Worm (Caenorhabditis elegans) whole organism, L3 larva: ENCODE results near the gene B0001.3.

Source experiments
- R02D3.7 ChIP-seq: fragments of 150-350 bp; optimal IDR thresholded peaks from 2 replicates; lab custom pipeline; 2014; ENCODE audit warnings: missing biosample characterization, missing genetic modification characterization
- ceh-82 ChIP-seq: fragments of 150-350 bp; optimal IDR thresholded peaks from 2 replicates; lab custom pipeline; 2014; ENCODE audit warnings: missing biosample characterization, missing genetic modification characterization
- ceh-9 ChIP-seq: sonication (generic microtip); optimal IDR thresholded peaks from 2 replicates; lab custom pipeline; 2018; ENCODE audit warnings: missing biosample characterization, missing genetic modification characterization
- daf-12 ChIP-seq: fragments of 150-350 bp; optimal IDR thresholded peaks from 2 replicates; lab custom pipeline; 2014; ENCODE audit warnings: missing biosample characterization, missing genetic modification reagents, missing genetic modification characterization
- egl-5 ChIP-seq: fragments of 150-350 bp; optimal IDR thresholded peaks from 2 replicates; lab custom pipeline; 2017; ENCODE audit warnings: missing biosample characterization, missing genetic modification reagents, missing genetic modification characterization, inconsistent platforms
- elt-1 ChIP-seq: fragments of 150-350 bp; optimal IDR thresholded peaks from 2 replicates; lab custom pipeline; 2014; ENCODE audit warnings: missing biosample characterization, missing genetic modification characterization
- elt-2 ChIP-seq: sonication (generic microtip); optimal IDR thresholded peaks from 2 replicates; lab custom pipeline; 2016; ENCODE audit warnings: missing genetic modification reagents, mild to moderate bottlenecking, missing genetic modification characterization, missing compliant biosample characterization
- eor-1 ChIP-seq, 2 experiments: fragments of 150-350 bp; optimal IDR thresholded peaks; 2 replicates each; lab custom pipeline; 2014 to 2018; ENCODE audit warnings: missing biosample characterization in 2 of 2, missing genetic modification characterization in 2 of 2
- fkh-10 ChIP-seq: sonication (generic microtip); optimal IDR thresholded peaks from 2 replicates; lab custom pipeline; 2017; ENCODE audit warnings: missing biosample characterization, missing genetic modification reagents, missing genetic modification characterization
- fkh-2 ChIP-seq: fragments of 150-350 bp; optimal IDR thresholded peaks from 2 replicates; lab custom pipeline; 2014; ENCODE audit warnings: missing biosample characterization, missing genetic modification reagents, missing genetic modification characterization
- fos-1 ChIP-seq: fragments of 150-350 bp; optimal IDR thresholded peaks from 2 replicates; lab custom pipeline; 2014; ENCODE audit warnings: missing biosample characterization, missing genetic modification characterization
- hmg-11 ChIP-seq: sonication (generic microtip); optimal IDR thresholded peaks from 2 replicates; lab custom pipeline; 2016; ENCODE audit warnings: missing genetic modification characterization, missing compliant biosample characterization
- lin-39 ChIP-seq: fragments of 150-350 bp; optimal IDR thresholded peaks from 2 replicates; lab custom pipeline; 2018; ENCODE audit warnings: missing biosample characterization, missing genetic modification reagents, missing genetic modification characterization
- lsy-12 ChIP-seq: sonication (generic microtip); optimal IDR thresholded peaks from 2 replicates; lab custom pipeline; 2016; ENCODE audit warnings: mild to moderate bottlenecking, missing genetic modification characterization, missing compliant biosample characterization
- mdl-1 ChIP-seq: fragments of 150-350 bp; optimal IDR thresholded peaks from 2 replicates; lab custom pipeline; 2014; ENCODE audit warnings: missing biosample characterization, missing genetic modification characterization
- mml-1 ChIP-seq: fragments of 150-350 bp; sonication (generic microtip); optimal IDR thresholded peaks from 3 replicates; lab custom pipeline; 2014; ENCODE audit warnings: missing biosample characterization, missing genetic modification characterization
- nfya-1 ChIP-seq: sonication (generic microtip); optimal IDR thresholded peaks from 2 replicates; lab custom pipeline; 2017; ENCODE audit warnings: missing genetic modification characterization, mild to moderate bottlenecking, missing compliant biosample characterization, antibody characterized with exemption, moderate library complexity; ENCODE audit not compliant: insufficient read depth
- nhr-11 ChIP-seq: fragments of 150-350 bp; optimal IDR thresholded peaks from 2 replicates; lab custom pipeline; 2014; ENCODE audit warnings: missing biosample characterization, missing genetic modification characterization
- nhr-12 ChIP-seq: fragments of 150-350 bp; optimal IDR thresholded peaks from 2 replicates; lab custom pipeline; 2014; ENCODE audit warnings: missing biosample characterization, missing genetic modification characterization
- nhr-237 ChIP-seq: fragments of 150-350 bp; optimal IDR thresholded peaks from 2 replicates; lab custom pipeline; 2014; ENCODE audit warnings: missing biosample characterization, missing genetic modification characterization
- nhr-25 ChIP-seq: sonication (generic microtip); optimal IDR thresholded peaks from 2 replicates; lab custom pipeline; 2017; ENCODE audit warnings: missing biosample characterization, missing genetic modification characterization
- nhr-28 ChIP-seq: fragments of 150-350 bp; optimal IDR thresholded peaks from 2 replicates; lab custom pipeline; 2014; ENCODE audit warnings: missing biosample characterization, missing genetic modification characterization
- nhr-67 ChIP-seq: fragments of 150-350 bp; optimal IDR thresholded peaks from 2 replicates; lab custom pipeline; 2014; ENCODE audit warnings: missing biosample characterization, missing genetic modification characterization
- nhr-76 ChIP-seq: fragments of 150-350 bp; sonication (generic microtip); optimal IDR thresholded peaks from 5 replicates; lab custom pipeline; 2014; ENCODE audit warnings: missing biosample characterization, missing genetic modification characterization
- nhr-77 ChIP-seq: fragments of 150-350 bp; optimal IDR thresholded peaks from 2 replicates; lab custom pipeline; 2014; ENCODE audit warnings: missing biosample characterization, missing genetic modification characterization
- pha-4 ChIP-seq: fragments of 150-350 bp; optimal IDR thresholded peaks from 2 replicates; lab custom pipeline; 2014; ENCODE audit warnings: missing biosample characterization, missing genetic modification reagents, missing genetic modification characterization
- pqm-1 ChIP-seq: fragments of 150-350 bp; optimal IDR thresholded peaks from 2 replicates; lab custom pipeline; 2017; ENCODE audit warnings: missing biosample characterization, missing genetic modification characterization, inconsistent platforms
- sea-2 ChIP-seq: fragments of 150-350 bp; sonication (generic microtip); optimal IDR thresholded peaks from 4 replicates; lab custom pipeline; 2014; ENCODE audit warnings: missing biosample characterization, missing genetic modification reagents, missing genetic modification characterization
- skn-1 ChIP-seq: fragments of 150-350 bp; optimal IDR thresholded peaks from 2 replicates; lab custom pipeline; 2014; ENCODE audit warnings: missing biosample characterization, missing genetic modification characterization
- snpc-4 ChIP-seq: fragments of 150-350 bp; optimal IDR thresholded peaks from 2 replicates; lab custom pipeline; 2014; ENCODE audit warnings: missing biosample characterization, missing genetic modification characterization
- zag-1 ChIP-seq: fragments of 150-350 bp; optimal IDR thresholded peaks from 2 replicates; lab custom pipeline; 2014; ENCODE audit warnings: missing biosample characterization, missing genetic modification characterization
- ztf-11 ChIP-seq: fragments of 150-350 bp; optimal IDR thresholded peaks from 2 replicates; lab custom pipeline; 2014; ENCODE audit warnings: missing biosample characterization, missing genetic modification characterization
- ztf-4 ChIP-seq: fragments of 150-350 bp; optimal IDR thresholded peaks from 2 replicates; lab custom pipeline; 2014; ENCODE audit warnings: missing biosample characterization, missing genetic modification characterization

Gene B0001.3

ce11 chrIV:12120536-12120935 lies 25.0 kb downstream of the B0001.3 start:
- TF ChIP-seq nfya-1 (tag; lab: Kevin White, UChicago) (peak; percentile 97), mml-1 (no peak)

ce11 chrIV:12114498-12114897 lies 31.0 kb downstream of the B0001.3 start:
- TF ChIP-seq ceh-82 (tag; lab: Kevin White, UChicago) (no peak), fkh-10 (GFP tag; lab: Kevin White, UChicago) (peak; percentile 81), nhr-28 (tag; lab: Kevin White, UChicago) (no peak), hmg-11 (no peak), pqm-1 (tag; lab: Kevin White, UChicago) (no peak), eor-1 (tag; optimal IDR thresholded peaks at IDR 0.05; lab: Kevin White, UChicago) (no peak), pha-4 (tag; lab: Kevin White, UChicago) (no peak), ztf-4 (tag; lab: Kevin White, UChicago) (no peak), fkh-2 (no peak), nhr-12 (tag; lab: Kevin White, UChicago) (no peak), skn-1 (tag; lab: Kevin White, UChicago) (no peak), ztf-11 (tag; lab: Kevin White, UChicago) (no peak), nfya-1 (tag; lab: Kevin White, UChicago) (peak; percentile 17), lsy-12 (tag; lab: Kevin White, UChicago) (no peak), snpc-4 (tag; lab: Kevin White, UChicago) (no peak), lin-39 (tag; lab: Kevin White, UChicago) (no peak)

ce11 chrIV:12113056-12113455 lies 32.5 kb downstream of the B0001.3 start:
- TF ChIP-seq daf-12, result no peak
- peak; percentile 43 for TF ChIP-seq egl-5 (tag; lab: Kevin White, UChicago)
- TF ChIP-seq nhr-12 (tag; lab: Kevin White, UChicago), result no peak
- TF ChIP-seq nfya-1 (tag; lab: Kevin White, UChicago), result peak; percentile 17

ce11 chrIV:12111477-12111876 lies 34.1 kb downstream of the B0001.3 start, which contains the start of gene dlc-2:
dlc-2 (minus strand) TSS chrIV:12111577.
- TF ChIP-seq elt-2 (tag; lab: Kevin White, UChicago) (no peak), snpc-4 (tag; lab: Kevin White, UChicago) (no peak), nhr-11 (tag; lab: Kevin White, UChicago) (no peak), nhr-28 (tag; lab: Kevin White, UChicago) (no peak), fos-1 (tag; lab: Kevin White, UChicago) (no peak), nfya-1 (tag; lab: Kevin White, UChicago) (no peak), elt-1 (no peak), fkh-10 (GFP tag; lab: Kevin White, UChicago) (no peak), sea-2 (GFP tag; lab: Kevin White, UChicago) (no peak), nhr-25 (tag; lab: Kevin White, UChicago) (no peak), nhr-237 (no peak), nhr-67 (no peak), R02D3.7 (tag; lab: Kevin White, UChicago) (no peak), zag-1 (tag; lab: Kevin White, UChicago) (no peak), nhr-76 (tag; lab: Kevin White, UChicago) (no peak), pha-4 (tag; lab: Kevin White, UChicago) (no peak), lsy-12 (tag; lab: Kevin White, UChicago) (no peak), ceh-9 (no peak)

ce11 chrIV:12110339-12110738 lies 35.2 kb downstream of the B0001.3 start, which contains the start of gene col-129:
col-129 (minus strand) TSS chrIV:12110439.
- TF ChIP-seq ztf-4 (tag; lab: Kevin White, UChicago) (no peak), nhr-77 (tag; lab: Kevin White, UChicago) (no peak), eor-1 (tag; optimal IDR thresholded peaks at IDR 0.05; lab: Kevin White, UChicago) (no peak)

ce11 chrIV:12109743-12110142 lies 35.8 kb downstream of the B0001.3 start:
- TF ChIP-seq nhr-25 (tag; lab: Kevin White, UChicago) (no peak), egl-5 (tag; lab: Kevin White, UChicago) (no peak), nhr-12 (tag; lab: Kevin White, UChicago) (no peak), mdl-1 (tag; lab: Kevin White, UChicago) (no peak), nhr-11 (tag; lab: Kevin White, UChicago) (no peak)
